Worm (Caenorhabditis elegans): Measurements from ENCODE around the gene F53G2.2.

DNA sequence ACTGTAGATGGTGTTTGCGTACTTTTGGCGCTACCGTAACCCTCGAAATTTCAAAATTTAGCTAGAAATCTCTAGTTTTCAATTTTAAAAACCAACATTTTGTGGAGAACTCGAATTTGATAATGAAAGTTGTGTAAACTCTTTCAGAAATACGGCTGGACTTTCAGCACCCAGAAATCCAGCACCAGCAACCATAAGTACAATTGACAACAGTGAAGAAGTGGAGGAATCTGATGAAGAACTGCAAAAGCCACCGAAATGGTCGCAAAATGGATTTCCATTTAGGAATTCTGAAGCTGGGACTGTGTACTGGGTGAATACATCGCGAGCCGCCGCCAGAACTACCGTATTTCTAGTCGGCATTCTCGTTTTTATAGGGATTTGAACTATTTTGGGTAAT lies 1.8 kb downstream of the F53G2.2 start, which contains the start of gene F53G2.13:
- TF ChIP-seq pha-4 (tag; optimal IDR thresholded peaks at IDR 0.05) = no peak
- no peak for TF ChIP-seq madf-2 (tag; optimal IDR thresholded peaks at IDR 0.05)
